Fruit fly (Drosophila melanogaster) whole organism, prepupa: Measurements from ENCODE around the gene Gyc88E.

Source experiments
- Blimp-1 ChIP-seq: fragments of 200-800 bp; sonication (Bioruptor generic); optimal IDR thresholded peaks from 3 replicates; lab custom pipeline; 2017; ENCODE audit warnings: missing biosample characterization, missing genetic modification characterization, mild to moderate bottlenecking, moderate library complexity, missing genetic modification reagents
- CG10669 ChIP-seq: fragments of 200-800 bp; sonication (Bioruptor generic); optimal IDR thresholded peaks from 3 replicates; lab custom pipeline; 2018; ENCODE audit warnings: missing biosample characterization, mild to moderate bottlenecking, missing genetic modification characterization, moderate library complexity
- CG11762 ChIP-seq: fragments of 200-800 bp; sonication (Bioruptor generic); optimal IDR thresholded peaks from 3 replicates; lab custom pipeline; 2016; ENCODE audit warnings: missing biosample characterization, missing genetic modification characterization; ENCODE audit not compliant: insufficient read depth
- CG11902 ChIP-seq: fragments of 200-800 bp; sonication (Bioruptor generic); optimal IDR thresholded peaks from 3 replicates; lab custom pipeline; 2016; ENCODE audit warnings: missing biosample characterization, missing genetic modification characterization
- CG15336 ChIP-seq: fragments of 200-800 bp; sonication (Bioruptor generic); IDR thresholded peaks from 2 replicates; pipeline ENCODE4 v1.3.6; 2022; ENCODE audit warnings: missing biosample characterization, missing genetic modification characterization
- CG1621 ChIP-seq: fragments of 200-800 bp; sonication (Bioruptor generic); optimal IDR thresholded peaks from 3 replicates; lab custom pipeline; 2018; ENCODE audit warnings: missing biosample characterization, mild to moderate bottlenecking, missing genetic modification characterization
- CG16779 ChIP-seq: fragments of 200-800 bp; sonication (Bioruptor generic); optimal IDR thresholded peaks from 3 replicates; lab custom pipeline; 2017; ENCODE audit warnings: missing biosample characterization, mild to moderate bottlenecking, missing genetic modification characterization
- CG3032 ChIP-seq: fragments of 200-800 bp; optimal IDR thresholded peaks from 2 replicates; lab custom pipeline; 2019; ENCODE audit warnings: missing biosample characterization, mild to moderate bottlenecking, missing genetic modification characterization, moderate library complexity
- CG31627 ChIP-seq: fragments of 200-800 bp; sonication (Bioruptor generic); optimal IDR thresholded peaks from 3 replicates; lab custom pipeline; 2016; ENCODE audit warnings: missing biosample characterization, missing genetic modification characterization
- CG32006 ChIP-seq: fragments of 200-800 bp; sonication (Bioruptor generic); optimal IDR thresholded peaks from 3 replicates; lab custom pipeline; 2017; ENCODE audit warnings: missing biosample characterization, mild to moderate bottlenecking, missing genetic modification characterization
- CG34406 ChIP-seq: fragments of 200-800 bp; sonication (Bioruptor generic); optimal IDR thresholded peaks from 3 replicates; lab custom pipeline; 2016; ENCODE audit warnings: missing biosample characterization, missing genetic modification characterization
- CG3919 ChIP-seq: fragments of 200-800 bp; sonication (Bioruptor generic); optimal IDR thresholded peaks from 3 replicates; lab custom pipeline; 2016; ENCODE audit warnings: missing biosample characterization, missing genetic modification characterization
- CG4318 ChIP-seq: fragments of 200-800 bp; sonication (Bioruptor generic); optimal IDR thresholded peaks from 3 replicates; lab custom pipeline; 2017; ENCODE audit warnings: missing biosample characterization, mild to moderate bottlenecking, missing genetic modification characterization
- CG6163 ChIP-seq: fragments of 200-800 bp; sonication (Bioruptor generic); IDR thresholded peaks from 3 replicates; pipeline ENCODE4 v1.3.6; 2022; ENCODE audit warnings: missing biosample characterization, missing genetic modification characterization
- CG6276 ChIP-seq: fragments of 200-800 bp; sonication (Bioruptor generic); optimal IDR thresholded peaks from 2 replicates; lab custom pipeline; 2017; ENCODE audit warnings: missing biosample characterization, mild to moderate bottlenecking, missing genetic modification characterization
- CG6792 ChIP-seq: fragments of 200-800 bp; sonication (Bioruptor generic); optimal IDR thresholded peaks from 3 replicates; lab custom pipeline; 2016; ENCODE audit warnings: missing biosample characterization, missing genetic modification characterization
- CG6808 ChIP-seq: fragments of 200-800 bp; sonication (Bioruptor generic); optimal IDR thresholded peaks from 3 replicates; lab custom pipeline; 2017; ENCODE audit warnings: missing biosample characterization, missing genetic modification characterization, mild to moderate bottlenecking, moderate library complexity, missing genetic modification reagents
- CG6854 ChIP-seq: fragments of 200-800 bp; sonication (Bioruptor generic); optimal IDR thresholded peaks from 2 replicates; lab custom pipeline; 2017; ENCODE audit warnings: missing biosample characterization, mild to moderate bottlenecking, missing genetic modification characterization
- CG7368 ChIP-seq: fragments of 200-800 bp; sonication (Bioruptor generic); optimal IDR thresholded peaks from 3 replicates; lab custom pipeline; 2016; ENCODE audit warnings: missing biosample characterization, missing genetic modification characterization
- CG8119 ChIP-seq: fragments of 200-800 bp; sonication (Bioruptor generic); IDR thresholded peaks from 3 replicates; pipeline ENCODE4 v1.3.6; 2022; ENCODE audit warnings: missing biosample characterization, missing genetic modification characterization
- CG8319 ChIP-seq: fragments of 200-800 bp; sonication (Bioruptor generic); optimal IDR thresholded peaks from 3 replicates; lab custom pipeline; 2016; ENCODE audit warnings: missing biosample characterization, missing genetic modification characterization
- CG8632 ChIP-seq: fragments of 200-800 bp; sonication (Bioruptor generic); optimal IDR thresholded peaks from 3 replicates; lab custom pipeline; 2016; ENCODE audit warnings: missing biosample characterization, missing genetic modification characterization
- CG9139 ChIP-seq: fragments of 200-800 bp; sonication (Bioruptor generic); optimal IDR thresholded peaks from 3 replicates; lab custom pipeline; 2017; ENCODE audit warnings: missing biosample characterization, mild to moderate bottlenecking, missing genetic modification characterization
- Eip75B ChIP-seq: fragments of 200-800 bp; sonication (Bioruptor generic); optimal IDR thresholded peaks from 3 replicates; lab custom pipeline; 2016; ENCODE audit warnings: missing biosample characterization, missing genetic modification characterization
- Eip78C ChIP-seq: fragments of 200-800 bp; sonication (Bioruptor generic); peaks from one replicate; lab custom pipeline; 2016; ENCODE audit warnings: missing biosample characterization, missing genetic modification characterization
- Ets21C ChIP-seq: fragments of 200-800 bp; sonication (Bioruptor generic); optimal IDR thresholded peaks from 3 replicates; lab custom pipeline; 2016; ENCODE audit warnings: missing biosample characterization, missing genetic modification characterization
- Ets96B ChIP-seq: fragments of 200-800 bp; optimal IDR thresholded peaks from 2 replicates; lab custom pipeline; 2019; ENCODE audit warnings: missing biosample characterization, mild to moderate bottlenecking, missing genetic modification characterization, moderate library complexity
- Gug ChIP-seq: fragments of 200-800 bp; sonication (Bioruptor generic); IDR thresholded peaks from 2 replicates; pipeline ENCODE4 v1.3.6; 2022; ENCODE audit warnings: missing biosample characterization, missing genetic modification characterization
- Hr38 ChIP-seq: sonication (Bioruptor generic); optimal IDR thresholded peaks from 2 replicates; lab custom pipeline; 2016; ENCODE audit warnings: missing biosample characterization, missing genetic modification characterization
- Hr39 ChIP-seq: fragments of 200-800 bp; sonication (Bioruptor generic); optimal IDR thresholded peaks from 2 replicates; lab custom pipeline; 2016; ENCODE audit warnings: missing biosample characterization, missing genetic modification characterization
- Hr4 ChIP-seq: fragments of 200-800 bp; sonication (Bioruptor generic); optimal IDR thresholded peaks from 3 replicates; lab custom pipeline; 2016; ENCODE audit warnings: missing biosample characterization, missing genetic modification characterization
- Lpt ChIP-seq: fragments of 200-800 bp; sonication (Bioruptor generic); optimal IDR thresholded peaks from 3 replicates; lab custom pipeline; 2016; ENCODE audit warnings: missing biosample characterization, missing genetic modification characterization
- Met ChIP-seq: fragments of 200-800 bp; sonication (Bioruptor generic); optimal IDR thresholded peaks from 3 replicates; lab custom pipeline; 2016; ENCODE audit warnings: missing biosample characterization, missing genetic modification characterization
- OdsH ChIP-seq: fragments of 200-800 bp; sonication (Bioruptor generic); optimal IDR thresholded peaks from 3 replicates; lab custom pipeline; 2016; ENCODE audit warnings: missing biosample characterization, missing genetic modification characterization
- Smox ChIP-seq: fragments of 200-800 bp; sonication (Bioruptor generic); optimal IDR thresholded peaks from 3 replicates; lab custom pipeline; 2016; ENCODE audit warnings: missing biosample characterization, missing genetic modification characterization
- Sox102F ChIP-seq: fragments of 200-800 bp; sonication (Bioruptor generic); optimal IDR thresholded peaks from 2 replicates; lab custom pipeline; 2016; ENCODE audit warnings: missing biosample characterization, mild to moderate bottlenecking, missing genetic modification characterization
- Sox15 ChIP-seq: fragments of 200-800 bp; sonication (Bioruptor generic); optimal IDR thresholded peaks from 3 replicates; lab custom pipeline; 2016; ENCODE audit warnings: missing biosample characterization, missing genetic modification characterization
- acj6 ChIP-seq: fragments of 200-800 bp; sonication (Bioruptor generic); optimal IDR thresholded peaks from 3 replicates; lab custom pipeline; 2016; ENCODE audit warnings: missing biosample characterization, missing genetic modification characterization
- cyc ChIP-seq: fragments of 200-800 bp; sonication (Bioruptor generic); optimal IDR thresholded peaks from 3 replicates; lab custom pipeline; 2016; ENCODE audit warnings: missing biosample characterization, missing genetic modification characterization
- dac ChIP-seq: fragments of 200-800 bp; sonication (Bioruptor generic); optimal IDR thresholded peaks from 2 replicates; lab custom pipeline; 2017; ENCODE audit warnings: missing biosample characterization, mild to moderate bottlenecking, missing genetic modification characterization
- dsx ChIP-seq: fragments of 200-800 bp; optimal IDR thresholded peaks from 3 replicates; lab custom pipeline; 2019; ENCODE audit warnings: missing biosample characterization, mild to moderate bottlenecking, missing genetic modification characterization, moderate library complexity; ENCODE audit not compliant: poor library complexity, severe bottlenecking
- eg ChIP-seq: fragments of 200-800 bp; sonication (Bioruptor generic); IDR thresholded peaks from 3 replicates; pipeline ENCODE4 v1.3.6; 2022; ENCODE audit warnings: missing biosample characterization, missing genetic modification characterization
- esn ChIP-seq: fragments of 200-800 bp; sonication (Bioruptor generic); optimal IDR thresholded peaks from 2 replicates; lab custom pipeline; 2016; ENCODE audit warnings: missing biosample characterization, mild to moderate bottlenecking, missing genetic modification characterization, moderate library complexity
- fd59A ChIP-seq: fragments of 200-800 bp; sonication (Bioruptor generic); optimal IDR thresholded peaks from 2 replicates; lab custom pipeline; 2017; ENCODE audit warnings: missing biosample characterization, mild to moderate bottlenecking, missing genetic modification characterization, missing genetic modification reagents
- fd85E ChIP-seq: fragments of 200-800 bp; sonication (Bioruptor generic); optimal IDR thresholded peaks from 3 replicates; lab custom pipeline; 2016; ENCODE audit warnings: missing biosample characterization, missing genetic modification characterization
- fkh ChIP-seq: fragments of 200-800 bp; sonication (Bioruptor generic); optimal IDR thresholded peaks from 3 replicates; lab custom pipeline; 2017; ENCODE audit warnings: missing biosample characterization, mild to moderate bottlenecking, missing genetic modification characterization, moderate library complexity
- lz ChIP-seq: fragments of 200-800 bp; sonication (Bioruptor generic); optimal IDR thresholded peaks from 3 replicates; lab custom pipeline; 2016; ENCODE audit warnings: missing biosample characterization, missing genetic modification characterization
- net ChIP-seq: fragments of 200-800 bp; sonication (Bioruptor generic); optimal IDR thresholded peaks from 3 replicates; lab custom pipeline; 2016; ENCODE audit warnings: missing biosample characterization, missing genetic modification characterization
- pdm3 ChIP-seq: fragments of 200-800 bp; sonication (Bioruptor generic); optimal IDR thresholded peaks from 3 replicates; lab custom pipeline; 2016; ENCODE audit warnings: missing biosample characterization, missing genetic modification characterization
- salr ChIP-seq, 2 experiments: fragments of 200-800 bp; sonication (Bioruptor generic); optimal IDR thresholded peaks; 3 replicates each; lab custom pipeline; 2016 to 2018; ENCODE audit warnings: missing biosample characterization in 2 of 2, missing genetic modification characterization in 2 of 2, mild to moderate bottlenecking in 1 of 2
- spab ChIP-seq: fragments of 200-800 bp; sonication (Bioruptor generic); optimal IDR thresholded peaks from 2 replicates; lab custom pipeline; 2017; ENCODE audit warnings: missing biosample characterization, mild to moderate bottlenecking, missing genetic modification characterization, missing genetic modification reagents
- svp ChIP-seq: fragments of 200-800 bp; sonication (Bioruptor generic); peaks from one replicate; lab custom pipeline; 2016; ENCODE audit warnings: missing biosample characterization, missing genetic modification characterization
- topi ChIP-seq: fragments of 200-800 bp; sonication (Bioruptor generic); optimal IDR thresholded peaks from 3 replicates; lab custom pipeline; 2016; ENCODE audit warnings: missing biosample characterization, missing genetic modification characterization

Gyc88E gene

DNA sequence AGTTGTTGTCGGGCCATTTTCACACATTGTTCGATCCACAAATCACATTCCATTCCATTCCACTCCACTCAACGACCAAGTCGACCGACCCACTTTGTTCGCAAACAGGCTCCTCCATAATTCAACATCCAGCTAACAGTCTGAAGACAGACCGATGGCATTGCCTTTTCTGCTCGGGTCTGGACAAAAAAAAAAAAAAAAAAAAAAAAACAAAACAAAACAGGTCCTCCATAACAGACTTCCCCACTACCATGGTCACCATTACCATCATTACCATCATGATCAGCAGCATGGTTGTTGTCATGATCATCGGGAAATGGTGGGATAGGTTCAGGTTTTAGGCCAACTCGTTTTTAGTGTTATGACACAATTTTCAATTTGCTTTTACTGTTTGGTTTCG lies 37.9 kb upstream of the Gyc88E start:
- peak; percentile 8 for TF ChIP-seq CG16779 (tag; lab: Kevin White, UChicago)
- TF ChIP-seq CG7368 (GFP tag; lab: Kevin White, UChicago), result peak; percentile 9
- TF ChIP-seq Smox (GFP tag; lab: Kevin White, UChicago), result no peak
- TF ChIP-seq Eip78C (GFP tag; lab: Kevin White, UChicago), result peak; percentile 88
- peak; percentile 37 for TF ChIP-seq pdm3
- no peak for TF ChIP-seq fd59A (GFP tag; lab: Kevin White, UChicago)
- TF ChIP-seq Met (GFP tag; lab: Kevin White, UChicago), result no peak
- no peak for TF ChIP-seq topi (GFP tag; lab: Kevin White, UChicago)
- TF ChIP-seq Hr39 (GFP tag; lab: Kevin White, UChicago), result no peak
- TF ChIP-seq CG32006 (GFP tag; lab: Kevin White, UChicago), result no peak
- no peak for TF ChIP-seq lz (GFP tag; lab: Kevin White, UChicago)
- TF ChIP-seq Lpt (GFP tag; lab: Kevin White, UChicago), result peak; percentile 59
- TF ChIP-seq Sox15 (GFP tag; lab: Kevin White, UChicago), result no peak
- peak; percentile 80 for TF ChIP-seq Eip75B (GFP tag; lab: Kevin White, UChicago)
- TF ChIP-seq CG4318 (GFP tag; lab: Kevin White, UChicago), result no peak
- peak; percentile 39 for TF ChIP-seq CG3032 (tag; lab: Kevin White, UChicago)
- TF ChIP-seq acj6 (GFP tag; lab: Kevin White, UChicago), result no peak
- TF ChIP-seq dsx (GFP tag; lab: Kevin White, UChicago), result peak; percentile 68
- TF ChIP-seq Blimp-1 (GFP tag; lab: Kevin White, UChicago), result no peak
- TF ChIP-seq Ets96B (tag; lab: Kevin White, UChicago), result peak; percentile 38
- no peak for TF ChIP-seq CG31627
- TF ChIP-seq CG10669 (GFP tag; lab: Kevin White, UChicago), result no peak
- TF ChIP-seq eg, result peak; percentile 57; the same call in 2 of the 3 replicates
- TF ChIP-seq CG6276 (GFP tag; lab: Kevin White, UChicago), result no peak
- TF ChIP-seq CG15336 (GFP tag; lab: Robert Waterston, UW), result peak; percentile 57; the same call in 1 of the 2 replicates
- TF ChIP-seq CG6808 (GFP tag; lab: Kevin White, UChicago), result peak; percentile 50
- TF ChIP-seq svp (GFP tag; lab: Kevin White, UChicago), result no peak
- no peak for TF ChIP-seq Ets21C
- no peak for TF ChIP-seq fd85E
- TF ChIP-seq CG11762 (GFP tag; lab: Kevin White, UChicago), result no peak
- TF ChIP-seq OdsH (GFP tag; lab: Kevin White, UChicago), result no peak
- peak; percentile 15 for TF ChIP-seq CG8319
- peak; percentile 29 for TF ChIP-seq spab
- TF ChIP-seq fkh (GFP tag; lab: Kevin White, UChicago), result no peak
- TF ChIP-seq CG11902 (GFP tag; lab: Kevin White, UChicago), result no peak
- peak; percentile 75 for TF ChIP-seq CG8119 (GFP tag; lab: Robert Waterston, UW)
- no peak for TF ChIP-seq Hr38 (GFP tag; lab: Kevin White, UChicago)
- peak; percentile 39 for TF ChIP-seq net
- TF ChIP-seq CG8632 (GFP tag; lab: Kevin White, UChicago), result peak; percentile 20
- no peak for TF ChIP-seq CG6854 (GFP tag; lab: Kevin White, UChicago)
- TF ChIP-seq Gug (GFP tag; lab: Robert Waterston, UW), result no peak
- TF ChIP-seq Hr4 (GFP tag; lab: Kevin White, UChicago), result no peak
- no peak for TF ChIP-seq CG1621 (tag; lab: Kevin White, UChicago)
- no peak for TF ChIP-seq esn (GFP tag; lab: Kevin White, UChicago)
- peak; percentile 38 for TF ChIP-seq CG3919
- TF ChIP-seq salr (GFP tag; optimal IDR thresholded peaks at IDR 0.05; lab: Kevin White, UChicago), result peak in 1 of 2 experiments; percentile 39
- TF ChIP-seq CG6792 (GFP tag; lab: Kevin White, UChicago), result no peak
- no peak for TF ChIP-seq cyc (GFP tag; lab: Kevin White, UChicago)
- peak; percentile 26 for TF ChIP-seq CG34406 (GFP tag; lab: Kevin White, UChicago)
- peak; percentile 88 for TF ChIP-seq CG6163 (GFP tag; lab: Robert Waterston, UW)
- peak; percentile 7 for TF ChIP-seq CG9139 (GFP tag; lab: Kevin White, UChicago)
- TF ChIP-seq dac (GFP tag; lab: Kevin White, UChicago), result no peak
- TF ChIP-seq Sox102F (GFP tag; lab: Kevin White, UChicago), result no peak
